Fruit fly (Drosophila melanogaster) whole organism, embryonic: ENCODE data around the gene tw.

Source experiments
- Antp ChIP-seq: fragments of 200-800 bp; sonication (Bioruptor generic); optimal IDR thresholded peaks from 3 replicates; lab custom pipeline; 2016; ENCODE audit warnings: missing biosample characterization, missing genetic modification characterization
- Atf6 ChIP-seq: fragments of 200-800 bp; sonication (Bioruptor generic); IDR thresholded peaks from 2 replicates; pipeline ENCODE4 v1.3.6; 2022; ENCODE audit warnings: missing biosample characterization, missing genetic modification characterization
- CG10462 ChIP-seq: fragments of 200-800 bp; sonication (Bioruptor generic); optimal IDR thresholded peaks from 2 replicates; lab custom pipeline; 2016; ENCODE audit warnings: missing biosample characterization, missing genetic modification characterization
- CG11560 ChIP-seq: fragments of 200-800 bp; sonication (Bioruptor generic); IDR thresholded peaks from 3 replicates; pipeline ENCODE4 v1.3.6; 2022; ENCODE audit warnings: missing biosample characterization, missing genetic modification characterization
- CG12071 ChIP-seq: fragments of 200-800 bp; sonication (Bioruptor generic); optimal IDR thresholded peaks from 3 replicates; lab custom pipeline; 2018; ENCODE audit warnings: missing biosample characterization, mild to moderate bottlenecking, missing genetic modification characterization
- CG12769 ChIP-seq: fragments of 200-800 bp; sonication (Bioruptor generic); optimal IDR thresholded peaks from 2 replicates; lab custom pipeline; 2019; ENCODE audit warnings: missing biosample characterization, mild to moderate bottlenecking, missing genetic modification characterization, moderate library complexity
- CG13624 ChIP-seq: fragments of 200-800 bp; sonication (Bioruptor generic); optimal IDR thresholded peaks from 2 replicates; lab custom pipeline; 2016; ENCODE audit warnings: missing biosample characterization, missing genetic modification characterization
- CG13775 ChIP-seq: fragments of 200-800 bp; sonication (Bioruptor generic); optimal IDR thresholded peaks from 3 replicates; lab custom pipeline; 2017; ENCODE audit warnings: missing biosample characterization, mild to moderate bottlenecking, missing genetic modification characterization
- CG14860 ChIP-seq: fragments of 200-800 bp; sonication (Bioruptor generic); IDR thresholded peaks from 3 replicates; pipeline ENCODE4 v1.3.6; 2022; ENCODE audit warnings: missing biosample characterization, missing genetic modification characterization; ENCODE audit not compliant: partially characterized antibody
- CG15073 ChIP-seq: fragments of 200-800 bp; sonication (Bioruptor generic); optimal IDR thresholded peaks from 2 replicates; lab custom pipeline; 2016; ENCODE audit warnings: missing biosample characterization, missing genetic modification characterization
- CG15514 ChIP-seq: fragments of 200-800 bp; sonication (Bioruptor generic); optimal IDR thresholded peaks from 3 replicates; lab custom pipeline; 2017; ENCODE audit warnings: missing biosample characterization, missing genetic modification characterization, mild to moderate bottlenecking, moderate library complexity, missing genetic modification reagents
- CG16863 ChIP-seq: fragments of 200-800 bp; sonication (Bioruptor generic); optimal IDR thresholded peaks from 3 replicates; lab custom pipeline; 2016; ENCODE audit warnings: missing biosample characterization, missing genetic modification characterization
- CG17612 ChIP-seq: fragments of 200-800 bp; sonication (Bioruptor generic); IDR thresholded peaks from 2 replicates; pipeline ENCODE4 v1.3.6; 2022; ENCODE audit warnings: missing biosample characterization, missing genetic modification characterization
- CG18011 ChIP-seq: fragments of 200-800 bp; sonication (Bioruptor generic); optimal IDR thresholded peaks from 2 replicates; lab custom pipeline; 2017; ENCODE audit warnings: missing biosample characterization, missing genetic modification characterization, mild to moderate bottlenecking, moderate library complexity, missing genotype
- CG18764 ChIP-seq: fragments of 200-800 bp; sonication (Bioruptor generic); optimal IDR thresholded peaks from 3 replicates; lab custom pipeline; 2016; ENCODE audit warnings: missing biosample characterization, missing genetic modification characterization
- CG8765 ChIP-seq: fragments of 200-800 bp; sonication (Bioruptor generic); IDR thresholded peaks from 2 replicates; pipeline ENCODE4 v1.3.6; 2022; ENCODE audit warnings: missing biosample characterization, missing genetic modification characterization
- CG9727 ChIP-seq: fragments of 200-800 bp; sonication (Bioruptor generic); optimal IDR thresholded peaks from 3 replicates; lab custom pipeline; 2017; ENCODE audit warnings: missing biosample characterization, mild to moderate bottlenecking, missing genetic modification characterization
- CTCF ChIP-seq: fragments of 200-800 bp; sonication (Bioruptor generic); optimal IDR thresholded peaks from 2 replicates; lab custom pipeline; 2017; ENCODE audit warnings: missing biosample characterization, mild to moderate bottlenecking, missing genetic modification characterization, moderate library complexity
- Doc2 ChIP-seq: fragments of 200-800 bp; sonication (Bioruptor generic); IDR thresholded peaks from 2 replicates; pipeline ENCODE4 v1.3.6; 2022; ENCODE audit warnings: missing biosample characterization, missing genetic modification characterization
- ERR ChIP-seq: fragments of 200-800 bp; sonication (Bioruptor generic); optimal IDR thresholded peaks from 2 replicates; lab custom pipeline; 2016; ENCODE audit warnings: missing biosample characterization, missing genetic modification characterization
- Lpt ChIP-seq: fragments of >200 bp; optimal IDR thresholded peaks from 2 replicates; lab custom pipeline; 2018; ENCODE audit warnings: missing biosample characterization, missing genetic modification characterization
- NK7.1 ChIP-seq: fragments of 200-800 bp; sonication (Bioruptor generic); optimal IDR thresholded peaks from 3 replicates; lab custom pipeline; 2016; ENCODE audit warnings: missing biosample characterization, missing genetic modification characterization
- Nf-YB ChIP-seq: fragments of 200-800 bp; sonication (Bioruptor generic); optimal IDR thresholded peaks from 3 replicates; lab custom pipeline; 2019; ENCODE audit warnings: missing biosample characterization, mild to moderate bottlenecking, missing genetic modification characterization, moderate library complexity
- Opbp ChIP-seq: fragments of 200-800 bp; sonication (Bioruptor generic); IDR thresholded peaks from 3 replicates; pipeline ENCODE4 v1.3.6; 2022; ENCODE audit warnings: missing biosample characterization, missing genetic modification characterization; ENCODE audit not compliant: partially characterized antibody
- Rx ChIP-seq: fragments of 200-800 bp; sonication (Bioruptor generic); IDR thresholded peaks from 2 replicates; pipeline ENCODE4 v1.3.6; 2022; ENCODE audit warnings: missing biosample characterization, missing genetic modification characterization
- TFAM ChIP-seq: fragments of 200-800 bp; sonication (Bioruptor generic); optimal IDR thresholded peaks from 2 replicates; lab custom pipeline; 2017; ENCODE audit warnings: missing biosample characterization, missing genetic modification characterization, inconsistent platforms
- Trl ChIP-seq, 3 experiments: fragments of >200 bp in 2 of 3; fragments of 200-800 bp in 1 of 3; sonication (Bioruptor generic) in 1 of 3; optimal IDR thresholded peaks; 2 replicates in 1 of 3; 3 replicates in 2 of 3; lab custom pipeline; 2016 to 2017; ENCODE audit warnings: missing biosample characterization in 1 of 3, missing genetic modification characterization in 1 of 3
- Usf ChIP-seq: fragments of 200-800 bp; sonication (Bioruptor generic); optimal IDR thresholded peaks from 2 replicates; lab custom pipeline; 2017; ENCODE audit warnings: missing genotype, missing biosample characterization, missing genetic modification characterization
- Xrp1 ChIP-seq: fragments of 200-800 bp; sonication (Bioruptor generic); IDR thresholded peaks from 2 replicates; pipeline ENCODE4 v1.3.6; 2022; ENCODE audit warnings: missing biosample characterization, missing genetic modification characterization
- YL-1 ChIP-seq: fragments of 200-800 bp; sonication (Bioruptor generic); optimal IDR thresholded peaks from 3 replicates; lab custom pipeline; 2017; ENCODE audit warnings: missing biosample characterization, mild to moderate bottlenecking, missing genetic modification characterization
- bbx ChIP-seq: fragments of 200-800 bp; sonication (Bioruptor generic); IDR thresholded peaks from 2 replicates; pipeline ENCODE4 v1.3.6; 2022; ENCODE audit warnings: missing biosample characterization, missing genetic modification characterization; ENCODE audit not compliant: partially characterized antibody
- bigmax ChIP-seq: fragments of 200-800 bp; sonication (Bioruptor generic); optimal IDR thresholded peaks from 2 replicates; lab custom pipeline; 2018; ENCODE audit warnings: missing biosample characterization, mild to moderate bottlenecking, missing genetic modification characterization
- bsh ChIP-seq, 2 experiments: fragments of 200-800 bp; sonication (Bioruptor generic); optimal IDR thresholded peaks; 2 replicates each; lab custom pipeline; 2017 to 2018; ENCODE audit warnings: mild to moderate bottlenecking in 2 of 2, missing biosample characterization in 2 of 2, missing genetic modification characterization in 2 of 2, moderate library complexity in 1 of 2
- crp ChIP-seq, 2 experiments: fragments of 200-800 bp; sonication (Bioruptor generic); optimal IDR thresholded peaks; 2 replicates in 1 of 2; 3 replicates in 1 of 2; lab custom pipeline; 2017; ENCODE audit warnings: missing biosample characterization in 2 of 2, missing genetic modification characterization in 2 of 2, mild to moderate bottlenecking in 1 of 2, moderate library complexity in 1 of 2
- dm ChIP-seq: fragments of 200-800 bp; sonication (Bioruptor generic); optimal IDR thresholded peaks from 3 replicates; lab custom pipeline; 2016; ENCODE audit warnings: missing biosample characterization, missing genetic modification characterization
- dmrt11E ChIP-seq: fragments of 200-800 bp; sonication (Bioruptor generic); optimal IDR thresholded peaks from 3 replicates; lab custom pipeline; 2018; ENCODE audit warnings: missing biosample characterization, mild to moderate bottlenecking, missing genetic modification characterization, moderate library complexity
- ems ChIP-seq: fragments of 200-800 bp; sonication (Bioruptor generic); optimal IDR thresholded peaks from 3 replicates; lab custom pipeline; 2016; ENCODE audit warnings: missing biosample characterization, missing genetic modification characterization
- exex ChIP-seq: fragments of 200-800 bp; sonication (Bioruptor generic); optimal IDR thresholded peaks from 4 replicates; lab custom pipeline; 2018; ENCODE audit warnings: missing biosample characterization, mild to moderate bottlenecking, missing genetic modification characterization, moderate library complexity
- gsb-n ChIP-seq: fragments of 200-800 bp; sonication (Bioruptor generic); optimal IDR thresholded peaks from 3 replicates; lab custom pipeline; 2018; ENCODE audit warnings: missing biosample characterization, mild to moderate bottlenecking, missing genetic modification characterization
- jumu ChIP-seq: fragments of 200-800 bp; sonication (Bioruptor generic); optimal IDR thresholded peaks from 3 replicates; lab custom pipeline; 2016; ENCODE audit warnings: missing biosample characterization, missing genetic modification characterization
- lab ChIP-seq: fragments of 200-800 bp; sonication (Bioruptor generic); optimal IDR thresholded peaks from 3 replicates; lab custom pipeline; 2017; ENCODE audit warnings: missing biosample characterization, missing genetic modification characterization, mild to moderate bottlenecking, moderate library complexity, missing genetic modification reagents
- luna ChIP-seq: fragments of 200-800 bp; sonication (Bioruptor generic); optimal IDR thresholded peaks from 2 replicates; lab custom pipeline; 2016; ENCODE audit warnings: missing biosample characterization, missing genetic modification characterization
- mirr ChIP-seq: fragments of 200-800 bp; sonication (Bioruptor generic); optimal IDR thresholded peaks from 3 replicates; lab custom pipeline; 2018; ENCODE audit warnings: missing biosample characterization, mild to moderate bottlenecking, missing genetic modification characterization
- nau ChIP-seq: fragments of 200-800 bp; sonication (Bioruptor generic); optimal IDR thresholded peaks from 3 replicates; lab custom pipeline; 2017; ENCODE audit warnings: missing biosample characterization, mild to moderate bottlenecking, missing genetic modification characterization, missing genetic modification reagents
- nerfin-1 ChIP-seq: fragments of 200-800 bp; sonication (Bioruptor generic); optimal IDR thresholded peaks from 3 replicates; lab custom pipeline; 2019; ENCODE audit warnings: missing biosample characterization, mild to moderate bottlenecking, missing genetic modification characterization, moderate library complexity
- p53 ChIP-seq: fragments of 200-800 bp; sonication (Bioruptor generic); optimal IDR thresholded peaks from 2 replicates; lab custom pipeline; 2016; ENCODE audit warnings: missing biosample characterization, missing genetic modification characterization
- sens-2 ChIP-seq: fragments of 200-800 bp; sonication (Bioruptor generic); IDR thresholded peaks from 2 replicates; pipeline ENCODE4 v1.3.6; 2022; ENCODE audit warnings: missing biosample characterization, missing genetic modification characterization
- so ChIP-seq: fragments of 200-800 bp; sonication (Bioruptor generic); IDR thresholded peaks from 3 replicates; pipeline ENCODE4 v1.3.6; 2022; ENCODE audit warnings: missing biosample characterization, missing genetic modification characterization
- trh ChIP-seq: fragments of 200-800 bp; sonication (Bioruptor generic); optimal IDR thresholded peaks from 2 replicates; lab custom pipeline; 2016; ENCODE audit warnings: missing biosample characterization, missing genetic modification characterization
- vnd ChIP-seq: fragments of 200-800 bp; sonication (Bioruptor generic); IDR thresholded peaks from 3 replicates; pipeline ENCODE4 v1.3.6; 2022; ENCODE audit warnings: missing biosample characterization, missing genetic modification characterization; ENCODE audit not compliant: partially characterized antibody
- vvl ChIP-seq: fragments of 200-800 bp; sonication (Bioruptor generic); IDR thresholded peaks from 2 replicates; pipeline ENCODE4 v1.3.6; 2022; ENCODE audit warnings: missing biosample characterization, missing genetic modification characterization
- zfh2 ChIP-seq: fragments of 200-800 bp; sonication (Bioruptor generic); optimal IDR thresholded peaks from 2 replicates; lab custom pipeline; 2016; ENCODE audit warnings: missing biosample characterization, missing genetic modification characterization

The tw gene

dm6 chrX:756856-757255 lies 27.7 kb upstream of the tw start (continued):
- no peak for TF ChIP-seq Atf6
- TF ChIP-seq Rx (GFP tag; lab: Robert Waterston, UW): no peak
- no peak for TF ChIP-seq CG15073 (GFP tag; lab: Kevin White, UChicago)
- no peak for TF ChIP-seq vnd (GFP tag; lab: Robert Waterston, UW)
- TF ChIP-seq CTCF (GFP tag; lab: Kevin White, UChicago): no peak
- no peak for TF ChIP-seq CG14860 (GFP tag; lab: Robert Waterston, UW)
- TF ChIP-seq ERR (GFP tag; lab: Kevin White, UChicago): peak; percentile 81
- TF ChIP-seq Opbp (GFP tag; lab: Robert Waterston, UW): no peak
- TF ChIP-seq CG13775 (GFP tag; lab: Kevin White, UChicago): no peak
- TF ChIP-seq Usf (GFP tag; lab: Kevin White, UChicago): no peak
- 0 out of 2 replicates have a peak, but pooled peaks have one; percentile 11 for TF ChIP-seq vvl (GFP tag; lab: Robert Waterston, UW)
- no peak for TF ChIP-seq NK7.1 (GFP tag; lab: Kevin White, UChicago)
- no peak for TF ChIP-seq Lpt (GFP tag; lab: Kevin White, UChicago)
- TF ChIP-seq CG15514: no peak
- TF ChIP-seq TFAM: no peak
- TF ChIP-seq jumu: no peak
- TF ChIP-seq CG17612 (GFP tag; lab: Robert Waterston, UW): no peak
- TF ChIP-seq CG12071 (GFP tag; lab: Kevin White, UChicago): no peak
- no peak for TF ChIP-seq YL-1 (GFP tag; lab: Kevin White, UChicago)
- TF ChIP-seq Trl (optimal IDR thresholded peaks at IDR 0.05; lab: Kevin White, UChicago): peak in 1 of 2 experiments; percentile 20
- no peak for TF ChIP-seq Trl (GFP tag; optimal IDR thresholded peaks at IDR 0.05; lab: Kevin White, UChicago)
- no peak for TF ChIP-seq bigmax (GFP tag; lab: Kevin White, UChicago)
- TF ChIP-seq ems (GFP tag; lab: Kevin White, UChicago): no peak
- peak; percentile 34 for TF ChIP-seq mirr (GFP tag; lab: Kevin White, UChicago)
- no peak for TF ChIP-seq Xrp1 (GFP tag; lab: Robert Waterston, UW)
- no peak for TF ChIP-seq trh
- no peak for TF ChIP-seq CG18011
- no peak for TF ChIP-seq sens-2
- TF ChIP-seq Doc2: no peak
- no peak for TF ChIP-seq nerfin-1
- no peak for TF ChIP-seq Antp (GFP tag; lab: Kevin White, UChicago)
- no peak for TF ChIP-seq bbx (GFP tag; lab: Robert Waterston, UW)
- TF ChIP-seq dm (GFP tag; lab: Kevin White, UChicago): no peak
- no peak for TF ChIP-seq CG10462 (GFP tag; lab: Kevin White, UChicago)
- no peak for TF ChIP-seq dmrt11E (tag; lab: Kevin White, UChicago)
- no peak for TF ChIP-seq crp (GFP tag; optimal IDR thresholded peaks at IDR 0.05; lab: Kevin White, UChicago)
- no peak for TF ChIP-seq so
- no peak for TF ChIP-seq CG13624 (GFP tag; lab: Kevin White, UChicago)
- TF ChIP-seq zfh2 (GFP tag; lab: Kevin White, UChicago): no peak
- TF ChIP-seq CG8765: no peak
- TF ChIP-seq lab (GFP tag; lab: Kevin White, UChicago): peak; percentile 12
- no peak for TF ChIP-seq CG16863
- no peak for TF ChIP-seq CG9727 (GFP tag; lab: Kevin White, UChicago)
- no peak for TF ChIP-seq CG11560
- TF ChIP-seq Nf-YB (GFP tag; lab: Kevin White, UChicago): no peak
- TF ChIP-seq p53 (GFP tag; lab: Kevin White, UChicago): no peak
- TF ChIP-seq gsb-n (tag; lab: Kevin White, UChicago): no peak
- TF ChIP-seq CG12769 (tag; lab: Kevin White, UChicago): peak; percentile 24
- no peak for TF ChIP-seq nau (GFP tag; lab: Kevin White, UChicago)
- TF ChIP-seq bsh (GFP tag; optimal IDR thresholded peaks at IDR 0.05; lab: Kevin White, UChicago): no peak
- TF ChIP-seq exex (tag; lab: Kevin White, UChicago): peak; percentile 83
- TF ChIP-seq luna (GFP tag; lab: Kevin White, UChicago): no peak
- TF ChIP-seq CG18764 (GFP tag; lab: Kevin White, UChicago): no peak
